Fruit fly (Drosophila melanogaster): ENCODE data around the gene Adgf-A2.

The Adgf-A2 gene

DNA sequence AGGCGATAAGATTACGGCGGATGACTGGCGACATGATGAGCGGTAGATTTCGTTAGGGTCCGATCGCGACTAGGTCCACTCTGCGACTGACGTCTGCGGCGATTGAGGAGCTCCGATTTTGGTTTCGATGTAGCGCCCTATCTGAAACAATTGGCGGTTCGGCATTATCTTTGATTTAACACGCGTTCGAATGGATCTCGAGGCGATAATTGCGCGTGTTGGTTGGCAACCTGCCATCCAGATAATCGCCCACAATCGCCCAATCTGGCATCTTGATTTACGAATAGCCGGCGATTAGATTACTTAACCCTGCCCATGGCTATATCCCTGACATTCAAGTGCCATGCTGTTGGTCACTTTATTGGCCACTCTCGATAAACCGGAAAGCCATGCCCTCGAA is 9.7 kb downstream of the Adgf-A2 start:
- TF ChIP-seq psq (optimal IDR thresholded peaks at IDR 0.05): no peak
- no peak for TF ChIP-seq EcR (GFP tag; optimal IDR thresholded peaks at IDR 0.05)
- no peak for TF ChIP-seq pan (optimal IDR thresholded peaks at IDR 0.05)
- no peak for TF ChIP-seq CG8478 (optimal IDR thresholded peaks at IDR 0.05)
- no peak for TF ChIP-seq Dll (optimal IDR thresholded peaks at IDR 0.05)
- TF ChIP-seq usp (GFP tag; optimal IDR thresholded peaks at IDR 0.05): no peak

DNA sequence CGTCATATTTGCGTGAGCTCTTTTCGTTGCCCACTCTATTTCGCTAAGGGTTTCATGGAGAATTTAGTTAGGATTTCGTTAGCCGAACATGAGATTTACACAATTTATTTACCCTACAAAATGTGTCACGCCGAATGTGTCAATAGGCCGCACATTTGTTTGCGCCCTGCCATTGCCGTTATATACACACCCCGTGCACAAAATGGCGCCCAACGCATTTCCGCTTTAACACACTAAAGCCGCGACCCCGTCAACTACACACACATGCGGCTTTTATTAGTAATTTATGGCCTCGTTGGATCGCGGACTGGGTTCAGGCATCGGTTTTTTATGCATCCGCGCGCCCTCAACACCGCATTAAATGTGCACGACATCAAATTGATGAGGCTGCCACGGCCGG is 13.5 kb downstream of the Adgf-A2 start, which contains the start of gene Adgf-B:
Adgf-B (minus strand) TSS at position 101 of the 400 bp plus-strand sequence.
- no peak for TF ChIP-seq CG8478 (optimal IDR thresholded peaks at IDR 0.05)
- no peak for TF ChIP-seq psq (optimal IDR thresholded peaks at IDR 0.05)
- no peak for TF ChIP-seq Dll (optimal IDR thresholded peaks at IDR 0.05)
- no peak for TF ChIP-seq usp (GFP tag; optimal IDR thresholded peaks at IDR 0.05)
- TF ChIP-seq pan (optimal IDR thresholded peaks at IDR 0.05): no peak
- no peak for TF ChIP-seq EcR (GFP tag; optimal IDR thresholded peaks at IDR 0.05)

- TF ChIP-seq usp (GFP tag; optimal IDR thresholded peaks at IDR 0.05) (no peak), EcR (GFP tag; optimal IDR thresholded peaks at IDR 0.05) (no peak), pan (optimal IDR thresholded peaks at IDR 0.05) (no peak), Dll (optimal IDR thresholded peaks at IDR 0.05) (no peak), CG8478 (optimal IDR thresholded peaks at IDR 0.05) (no peak), psq (optimal IDR thresholded peaks at IDR 0.05) (no peak)
Observed at dm6 chr3L:17746760-17747159, 17.2 kb downstream of the Adgf-A2 start, which contains the start of gene CG6034. TSS of gene CG6034 (minus strand) at chr3L:17746860.

dm6 chr3L:17742531-17742930 is 21.4 kb downstream of the Adgf-A2 start:
- no peak for TF ChIP-seq EcR (GFP tag; optimal IDR thresholded peaks at IDR 0.05)
- no peak for TF ChIP-seq psq (optimal IDR thresholded peaks at IDR 0.05)
- TF ChIP-seq CG8478 (optimal IDR thresholded peaks at IDR 0.05): no peak
- TF ChIP-seq pan (optimal IDR thresholded peaks at IDR 0.05): no peak
- TF ChIP-seq Dll (optimal IDR thresholded peaks at IDR 0.05): no peak
- TF ChIP-seq usp (GFP tag; optimal IDR thresholded peaks at IDR 0.05): no peak

DNA sequence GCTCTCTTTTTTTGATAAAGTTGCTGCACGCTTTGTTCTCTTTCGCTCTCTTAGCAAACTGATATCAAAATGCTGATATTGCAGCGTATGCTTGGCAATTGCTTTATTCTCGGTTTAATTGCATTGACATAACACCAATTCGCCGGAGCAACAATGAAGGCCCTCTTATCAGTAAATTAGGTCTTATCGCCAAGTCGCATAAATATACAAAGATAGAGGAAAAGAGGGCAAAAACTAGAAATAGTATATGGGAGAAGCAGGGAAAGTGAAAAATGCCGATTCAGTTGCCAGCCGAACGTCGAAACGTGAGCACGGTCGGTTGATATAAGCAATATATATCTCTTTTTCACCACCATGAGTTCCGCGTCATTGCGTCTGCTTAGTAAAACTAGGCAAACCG is 23.5 kb downstream of the Adgf-A2 start, which contains the start of gene CG7460:
CG7460 (plus strand) TSS at position 70 of the 400 bp plus-strand sequence.
- TF ChIP-seq usp (GFP tag; optimal IDR thresholded peaks at IDR 0.05) (no peak), pan (optimal IDR thresholded peaks at IDR 0.05) (no peak), EcR (GFP tag; optimal IDR thresholded peaks at IDR 0.05) (no peak), psq (optimal IDR thresholded peaks at IDR 0.05) (no peak), CG8478 (optimal IDR thresholded peaks at IDR 0.05) (no peak), Dll (optimal IDR thresholded peaks at IDR 0.05) (no peak)

DNA sequence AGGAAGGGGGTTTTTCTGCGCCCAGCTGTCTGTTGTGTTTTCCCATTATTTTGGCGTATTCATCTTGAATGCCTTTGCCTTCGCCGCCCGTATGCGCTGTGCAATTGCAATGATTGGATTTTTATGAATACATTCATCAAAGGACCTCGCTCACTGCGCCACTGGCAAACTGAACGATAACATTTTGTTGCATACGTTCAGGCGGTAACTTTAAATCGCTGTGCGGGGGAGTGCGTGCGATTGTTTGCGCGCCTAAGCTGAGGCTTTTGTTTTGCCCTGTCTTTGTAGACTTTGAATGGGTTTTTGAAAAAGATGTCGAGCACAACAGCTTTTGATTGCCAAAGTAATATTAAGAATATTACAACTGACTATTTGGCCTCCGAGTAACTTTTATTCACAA is 24.3 kb downstream of the Adgf-A2 start:
- TF ChIP-seq CG8478 (optimal IDR thresholded peaks at IDR 0.05): no peak
- no peak for TF ChIP-seq usp (GFP tag; optimal IDR thresholded peaks at IDR 0.05)
- TF ChIP-seq Dll (optimal IDR thresholded peaks at IDR 0.05): no peak
- TF ChIP-seq pan (optimal IDR thresholded peaks at IDR 0.05): no peak
- TF ChIP-seq EcR (GFP tag; optimal IDR thresholded peaks at IDR 0.05): no peak
- TF ChIP-seq psq (optimal IDR thresholded peaks at IDR 0.05): no peak

- TF ChIP-seq psq (optimal IDR thresholded peaks at IDR 0.05) (no peak), CG8478 (optimal IDR thresholded peaks at IDR 0.05) (no peak), pan (optimal IDR thresholded peaks at IDR 0.05) (no peak), EcR (GFP tag; optimal IDR thresholded peaks at IDR 0.05) (no peak), Dll (optimal IDR thresholded peaks at IDR 0.05) (no peak), usp (GFP tag; optimal IDR thresholded peaks at IDR 0.05) (no peak)
Observed at dm6 chr3L:17729278-17729677, 34.7 kb downstream of the Adgf-A2 start, which contains the start of gene CG6052. TSS of gene CG6052 (minus strand) at chr3L:17729378.

DNA sequence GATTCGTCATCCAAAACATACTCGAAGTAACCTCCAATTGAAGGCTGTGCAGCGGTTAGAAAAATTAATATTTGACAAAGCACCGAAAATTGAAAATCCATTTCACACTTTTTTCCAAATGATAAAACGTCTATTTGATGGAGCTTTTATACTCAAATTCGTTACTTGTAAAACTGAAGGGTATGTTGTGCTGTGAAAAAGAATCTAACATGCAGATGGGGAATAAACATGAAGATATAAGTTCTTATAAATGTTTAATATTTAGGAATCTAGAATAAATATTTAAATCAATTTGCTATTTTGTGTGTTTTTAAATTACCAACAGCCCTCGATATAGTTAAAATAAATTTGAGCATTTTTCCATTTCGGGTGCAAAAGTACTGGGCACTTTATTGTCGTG is 44.2 kb downstream of the Adgf-A2 start, which contains the start of gene CheB74a:
CheB74a (minus strand) TSS at position 101 of the 400 bp plus-strand sequence.
- TF ChIP-seq Dll (optimal IDR thresholded peaks at IDR 0.05): no peak
- TF ChIP-seq pan (optimal IDR thresholded peaks at IDR 0.05): no peak

Data from whole organism.